In the genomic region with DNA sequence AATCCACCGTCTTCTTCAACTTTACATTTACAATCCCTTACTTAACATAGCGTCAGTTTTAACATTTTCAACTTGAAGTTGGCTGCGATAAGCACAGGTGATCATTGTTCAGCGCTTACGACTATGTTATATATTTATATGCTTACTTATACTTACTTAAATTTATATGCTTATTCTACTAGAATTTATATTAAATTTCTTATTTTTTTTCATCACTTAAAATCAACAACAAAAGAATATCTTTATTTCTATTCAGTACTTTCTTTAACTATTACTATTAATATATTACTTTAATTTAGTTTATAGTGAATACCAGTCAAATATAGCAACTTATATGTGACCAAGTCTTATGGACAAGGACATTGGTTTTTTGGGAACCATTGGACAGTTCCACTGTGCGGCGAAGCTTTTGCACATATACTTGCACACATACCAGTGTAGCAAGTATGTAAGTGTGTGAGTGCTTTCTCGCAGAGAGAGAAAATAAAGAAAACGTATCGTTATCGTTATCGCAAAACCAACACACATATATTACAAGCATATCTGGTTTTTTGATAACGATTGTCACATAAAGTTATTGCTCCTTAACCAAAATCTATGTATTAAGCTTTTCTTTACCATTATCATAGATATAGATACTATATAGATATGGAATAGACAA, we compare ENCODE assay signal across 1 fruit fly cellular context.
TF ChIP-seq lines count a peak whose summit lies in the region.

A gene (minus strand): TSS at position 51 of the 661 bp plus-strand sequence.

TF ChIP-seq in whole organism, embryonic, 481 proteins besides CTCF, POLR2A, EP300 and RAD21 (continued from another document and continues in another):
- TF ChIP-seq MBD-R2 (GFP tag; IDR thresholded peaks at IDR 0.05; lab: Robert Waterston, UW) (peak; percentile 39; the same call in 1 of the 2 replicates), CG6272 (GFP tag; IDR thresholded peaks at IDR 0.05; lab: Robert Waterston, UW) (no peak), CG4617 (GFP tag; optimal IDR thresholded peaks at IDR 0.05; lab: Kevin White, UChicago; ENCODE audit: borderline replicate concordance) (peak; percentile 2), CG9437 (GFP tag; optimal IDR thresholded peaks at IDR 0.05; lab: Kevin White, UChicago) (peak; percentile 12), C15 (GFP tag; IDR thresholded peaks at IDR 0.05; lab: Robert Waterston, UW) (peak; percentile 16; the same call in 1 of the 3 replicates), Pdp1 (GFP tag; optimal IDR thresholded peaks at IDR 0.05; lab: Kevin White, UChicago) (peak in 1 of 2 experiments; percentile 45), kah (GFP tag; optimal IDR thresholded peaks at IDR 0.05; lab: Kevin White, UChicago) (peak; percentile 28), Ravus (GFP tag; IDR thresholded peaks at IDR 0.05; lab: Robert Waterston, UW) (no peak), tap (tag; optimal IDR thresholded peaks at IDR 0.05; lab: Kevin White, UChicago) (no peak), CG16815 (GFP tag; optimal IDR thresholded peaks at IDR 0.05; lab: Kevin White, UChicago) (no peak), Max (GFP tag; optimal IDR thresholded peaks at IDR 0.05; lab: Kevin White, UChicago) (peak; percentile 51), ab (GFP tag; optimal IDR thresholded peaks at IDR 0.05; lab: Kevin White, UChicago) (no peak), CG18619 (GFP tag; optimal IDR thresholded peaks at IDR 0.05; lab: Kevin White, UChicago) (peak; percentile 29), CG1233 (GFP tag; optimal IDR thresholded peaks at IDR 0.05; lab: Kevin White, UChicago) (peak; percentile 29), CG33557 (GFP tag; optimal IDR thresholded peaks at IDR 0.05; lab: Kevin White, UChicago) (no peak), org-1 (GFP tag; optimal IDR thresholded peaks at IDR 0.05; lab: Kevin White, UChicago) (no peak), ro (GFP tag; IDR thresholded peaks at IDR 0.05; lab: Robert Waterston, UW) (0 out of 2 replicates have a peak, but pooled peaks have one; percentile 19), cas (GFP tag; IDR thresholded peaks at IDR 0.05; lab: Robert Waterston, UW) (peak; percentile 47; the same call in 1 of the 2 replicates), ato (GFP tag; IDR thresholded peaks at IDR 0.05; lab: Robert Waterston, UW; ENCODE audit: partially characterized antibody) (peak; percentile 88), CG6765 (GFP tag; optimal IDR thresholded peaks at IDR 0.05; lab: Kevin White, UChicago) (no peak), CG11085 (GFP tag; IDR thresholded peaks at IDR 0.05; lab: Robert Waterston, UW) (no peak), CG4707 (GFP tag; optimal IDR thresholded peaks at IDR 0.05; lab: Kevin White, UChicago) (peak; percentile 79), CoRest (tag; optimal IDR thresholded peaks at IDR 0.05; lab: Kevin White, UChicago) (peak; percentile 56), CG13624 (GFP tag; optimal IDR thresholded peaks at IDR 0.05; lab: Kevin White, UChicago) (peak; percentile 35), CG13287 (GFP tag; IDR thresholded peaks at IDR 0.05; lab: Robert Waterston, UW; ENCODE audit: partially characterized antibody) (peak; percentile 77), sqz (GFP tag; optimal IDR thresholded peaks at IDR 0.05; lab: Kevin White, UChicago) (no peak), HmgD (GFP tag; optimal IDR thresholded peaks at IDR 0.05; lab: Kevin White, UChicago) (no peak), CG6813 (GFP tag; optimal IDR thresholded peaks at IDR 0.05; lab: Kevin White, UChicago) (peak; percentile 12), zf30C (GFP tag; optimal IDR thresholded peaks at IDR 0.05; lab: Kevin White, UChicago) (no peak), CG9609 (GFP tag; optimal IDR thresholded peaks at IDR 0.05; lab: Kevin White, UChicago) (no peak), Scr (GFP tag; IDR thresholded peaks at IDR 0.05; lab: Robert Waterston, UW; ENCODE audit: partially characterized antibody) (peak; percentile 60), CG13296 (GFP tag; optimal IDR thresholded peaks at IDR 0.05; lab: Kevin White, UChicago) (peak; percentile 37), CG16813 (GFP tag; IDR thresholded peaks at IDR 0.05; lab: Robert Waterston, UW; ENCODE audit: partially characterized antibody) (peak; percentile 68), CG2712 (tag; optimal IDR thresholded peaks at IDR 0.05; lab: Kevin White, UChicago) (peak; percentile 72), Hsf (GFP tag; optimal IDR thresholded peaks at IDR 0.05; lab: Kevin White, UChicago) (peak; percentile 18), D19A (tag; optimal IDR thresholded peaks at IDR 0.05; lab: Kevin White, UChicago) (peak; percentile 72), CG11695 (GFP tag; IDR thresholded peaks at IDR 0.05; lab: Robert Waterston, UW) (peak; percentile 48; the same call in 1 of the 3 replicates), bsh (GFP tag; optimal IDR thresholded peaks at IDR 0.05; lab: Kevin White, UChicago) (peak in 1 of 2 experiments; percentile 75), CG31441 (GFP tag; IDR thresholded peaks at IDR 0.05; lab: Robert Waterston, UW) (peak; percentile 65), CG2120 (GFP tag; optimal IDR thresholded peaks at IDR 0.05; lab: Kevin White, UChicago) (peak; percentile 39), NfI (GFP tag; optimal IDR thresholded peaks at IDR 0.05; lab: Kevin White, UChicago) (peak; percentile 35), br (optimal IDR thresholded peaks at IDR 0.05; lab: Kevin White, UChicago) (no peak), CG10979 (tag; optimal IDR thresholded peaks at IDR 0.05; lab: Kevin White, UChicago) (peak; percentile 74), Elba2 (GFP tag; optimal IDR thresholded peaks at IDR 0.05; lab: Kevin White, UChicago) (no peak), tio (GFP tag; optimal IDR thresholded peaks at IDR 0.05; lab: Kevin White, UChicago) (no peak), CG30431 (GFP tag; optimal IDR thresholded peaks at IDR 0.05; lab: Kevin White, UChicago) (no peak), sens (GFP tag; lab: Kevin White, UChicago) (peak; percentile 88), ewg (GFP tag; optimal IDR thresholded peaks at IDR 0.05; lab: Kevin White, UChicago) (peak; percentile 41), MESR4 (GFP tag; optimal IDR thresholded peaks at IDR 0.05; lab: Kevin White, UChicago) (no peak), CG13123 (GFP tag; optimal IDR thresholded peaks at IDR 0.05; lab: Kevin White, UChicago) (no peak), lmd (GFP tag; IDR thresholded peaks at IDR 0.05; lab: Robert Waterston, UW) (peak; percentile 58; the same call in 1 of the 2 replicates), CG15601 (tag; optimal IDR thresholded peaks at IDR 0.05; lab: Kevin White, UChicago) (peak; percentile 17), B-H1 (GFP tag; IDR thresholded peaks at IDR 0.05; lab: Robert Waterston, UW) (no peak), en (GFP tag; optimal IDR thresholded peaks at IDR 0.05; lab: Kevin White, UChicago) (no peak), pb (GFP tag; optimal IDR thresholded peaks at IDR 0.05; lab: Kevin White, UChicago) (no peak), CG33213 (GFP tag; optimal IDR thresholded peaks at IDR 0.05; lab: Kevin White, UChicago) (no peak), ci (GFP tag; IDR thresholded peaks at IDR 0.05; lab: Robert Waterston, UW) (peak; percentile 71; the same call in 2 of the 3 replicates), CG8089 (GFP tag; optimal IDR thresholded peaks at IDR 0.05; lab: Kevin White, UChicago) (no peak), Myb (GFP tag; optimal IDR thresholded peaks at IDR 0.05; lab: Kevin White, UChicago) (peak; percentile 21), CG13424 (tag; optimal IDR thresholded peaks at IDR 0.05; lab: Kevin White, UChicago) (peak; percentile 51), Fer1 (GFP tag; optimal IDR thresholded peaks at IDR 0.05; lab: Kevin White, UChicago) (peak; percentile 55), amos (GFP tag; IDR thresholded peaks at IDR 0.05; lab: Robert Waterston, UW; ENCODE audit: partially characterized antibody) (peak; percentile 53; the same call in 1 of the 2 replicates), zfh1 (GFP tag; IDR thresholded peaks at IDR 0.05; lab: Robert Waterston, UW) (peak; percentile 79), cwo (GFP tag; optimal IDR thresholded peaks at IDR 0.05; lab: Kevin White, UChicago) (peak; percentile 29), CG17385 (GFP tag; optimal IDR thresholded peaks at IDR 0.05; lab: Kevin White, UChicago) (peak; percentile 29), CG3995 (GFP tag; optimal IDR thresholded peaks at IDR 0.05; lab: Kevin White, UChicago) (no peak), toy (GFP tag; IDR thresholded peaks at IDR 0.05; lab: Robert Waterston, UW) (no peak), CG6791 (GFP tag; IDR thresholded peaks at IDR 0.05; lab: Robert Waterston, UW; ENCODE audit: partially characterized antibody) (peak; percentile 83), CG11093 (GFP tag; IDR thresholded peaks at IDR 0.05; lab: Robert Waterston, UW) (no peak), slou (GFP tag; optimal IDR thresholded peaks at IDR 0.05; lab: Kevin White, UChicago) (peak; percentile 40), shn (GFP tag; optimal IDR thresholded peaks at IDR 0.05; lab: Kevin White, UChicago) (no peak), CG43689 (GFP tag; IDR thresholded peaks at IDR 0.05; lab: Robert Waterston, UW) (no peak), CG7745 (tag; optimal IDR thresholded peaks at IDR 0.05; lab: Kevin White, UChicago) (no peak), CG14050 (GFP tag; IDR thresholded peaks at IDR 0.05; lab: Robert Waterston, UW) (peak; percentile 9; the same call in 1 of the 3 replicates), CG1529 (GFP tag; optimal IDR thresholded peaks at IDR 0.05; lab: Kevin White, UChicago) (no peak), CG7987 (GFP tag; optimal IDR thresholded peaks at IDR 0.05; lab: Kevin White, UChicago) (no peak), CG12299 (tag; optimal IDR thresholded peaks at IDR 0.05; lab: Kevin White, UChicago) (no peak), nerfin-2 (GFP tag; IDR thresholded peaks at IDR 0.05; lab: Robert Waterston, UW; ENCODE audit: partially characterized antibody) (peak; percentile 90), Fer2 (tag; optimal IDR thresholded peaks at IDR 0.05; lab: Kevin White, UChicago) (no peak), pnt (GFP tag; optimal IDR thresholded peaks at IDR 0.05; lab: Kevin White, UChicago) (no peak), trh (GFP tag; optimal IDR thresholded peaks at IDR 0.05; lab: Kevin White, UChicago) (peak; percentile 16), GATAe (GFP tag; conservative IDR thresholded peaks at IDR 0.05; lab: Robert Waterston, UW) (no peak), Dip3 (GFP tag; optimal IDR thresholded peaks at IDR 0.05; lab: Kevin White, UChicago) (peak; percentile 28), CG10267 (tag; optimal IDR thresholded peaks at IDR 0.05; lab: Kevin White, UChicago) (peak; percentile 69), CG31224 (GFP tag; IDR thresholded peaks at IDR 0.05; lab: Robert Waterston, UW) (peak; percentile 50; the same call in 1 of the 2 replicates), Spps (tag; optimal IDR thresholded peaks at IDR 0.05; lab: Kevin White, UChicago) (peak; percentile 52), mld (GFP tag; IDR thresholded peaks at IDR 0.05; lab: Robert Waterston, UW; ENCODE audit: partially characterized antibody) (peak; percentile 92), vnd (GFP tag; IDR thresholded peaks at IDR 0.05; lab: Robert Waterston, UW; ENCODE audit: partially characterized antibody) (peak; percentile 74), pum (GFP tag; optimal IDR thresholded peaks at IDR 0.05; lab: Kevin White, UChicago) (no peak), sc (optimal IDR thresholded peaks at IDR 0.05; lab: Kevin White, UChicago) (no peak), sc (GFP tag; optimal IDR thresholded peaks at IDR 0.05; lab: Kevin White, UChicago) (no peak), seq (GFP tag; IDR thresholded peaks at IDR 0.05; lab: Robert Waterston, UW) (0 out of 2 replicates have a peak, but pooled peaks have one; percentile 6), Dad (GFP tag; optimal IDR thresholded peaks at IDR 0.05; lab: Kevin White, UChicago) (peak; percentile 18), Deaf1 (tag; optimal IDR thresholded peaks at IDR 0.05; lab: Kevin White, UChicago) (peak; percentile 47), CG2875 (GFP tag; optimal IDR thresholded peaks at IDR 0.05; lab: Kevin White, UChicago) (peak; percentile 33), bab2 (GFP tag; optimal IDR thresholded peaks at IDR 0.05; lab: Kevin White, UChicago) (no peak), Dref (GFP tag; IDR thresholded peaks at IDR 0.05; lab: Robert Waterston, UW) (peak; percentile 62), her (GFP tag; optimal IDR thresholded peaks at IDR 0.05; lab: Kevin White, UChicago) (no peak), CG17328 (GFP tag; IDR thresholded peaks at IDR 0.05; lab: Robert Waterston, UW) (peak; percentile 29; the same call in 1 of the 2 replicates), gsb (GFP tag; IDR thresholded peaks at IDR 0.05; lab: Robert Waterston, UW) (no peak), CG13775 (GFP tag; optimal IDR thresholded peaks at IDR 0.05; lab: Kevin White, UChicago) (peak; percentile 26), dpn (GFP tag; optimal IDR thresholded peaks at IDR 0.05; lab: Kevin White, UChicago) (peak in 1 of 2 experiments; percentile 62), CG1792 (GFP tag; optimal IDR thresholded peaks at IDR 0.05; lab: Kevin White, UChicago) (no peak), sob (GFP tag; IDR thresholded peaks at IDR 0.05; lab: Robert Waterston, UW) (peak; percentile 65), az2 (GFP tag; optimal IDR thresholded peaks at IDR 0.05; lab: Kevin White, UChicago) (peak; percentile 64), Hand (GFP tag; optimal IDR thresholded peaks at IDR 0.05; lab: Kevin White, UChicago) (no peak), Med (GFP tag; lab: Kevin White, UChicago) (peak; percentile 81), caup (GFP tag; optimal IDR thresholded peaks at IDR 0.05; lab: Kevin White, UChicago; ENCODE audit: severe bottlenecking) (peak; percentile 51), Meics (GFP tag; optimal IDR thresholded peaks at IDR 0.05; lab: Kevin White, UChicago) (peak; percentile 67), CG9932 (GFP tag; IDR thresholded peaks at IDR 0.05; lab: Robert Waterston, UW) (peak; percentile 54), sima (GFP tag; optimal IDR thresholded peaks at IDR 0.05; lab: Kevin White, UChicago) (no peak), CG12391 (tag; optimal IDR thresholded peaks at IDR 0.05; lab: Kevin White, UChicago) (peak; percentile 68), CG12659 (GFP tag; optimal IDR thresholded peaks at IDR 0.05; lab: Kevin White, UChicago) (peak; percentile 46), CG12236 (GFP tag; optimal IDR thresholded peaks at IDR 0.05; lab: Kevin White, UChicago) (no peak), vfl (GFP tag; optimal IDR thresholded peaks at IDR 0.05; lab: Kevin White, UChicago) (peak; percentile 0), CG8388 (GFP tag; optimal IDR thresholded peaks at IDR 0.05; lab: Kevin White, UChicago) (peak; percentile 59), Xrp1 (GFP tag; IDR thresholded peaks at IDR 0.05; lab: Robert Waterston, UW) (peak; percentile 67), chif (GFP tag; optimal IDR thresholded peaks at IDR 0.05; lab: Kevin White, UChicago) (no peak), CG18599 (GFP tag; optimal IDR thresholded peaks at IDR 0.05; lab: Kevin White, UChicago) (peak; percentile 53), fu2 (GFP tag; optimal IDR thresholded peaks at IDR 0.05; lab: Kevin White, UChicago) (no peak), CG6689 (GFP tag; IDR thresholded peaks at IDR 0.05; lab: Robert Waterston, UW) (peak; percentile 39; the same call in 1 of the 2 replicates)
